Fruit fly (Drosophila melanogaster) whole organism, prepupa: Measurements from ENCODE around the gene CG32264.

Experiments used
- Blimp-1 ChIP-seq: fragments of 200-800 bp; sonication (Bioruptor generic); optimal IDR thresholded peaks from 3 replicates; lab custom pipeline; 2017; ENCODE audit warnings: missing biosample characterization, missing genetic modification characterization, mild to moderate bottlenecking, moderate library complexity, missing genetic modification reagents
- CG10631 ChIP-seq: fragments of 200-800 bp; sonication (Bioruptor generic); optimal IDR thresholded peaks from 2 replicates; lab custom pipeline; 2016; ENCODE audit warnings: missing biosample characterization, missing genetic modification characterization
- CG10669 ChIP-seq: fragments of 200-800 bp; sonication (Bioruptor generic); optimal IDR thresholded peaks from 3 replicates; lab custom pipeline; 2018; ENCODE audit warnings: missing biosample characterization, mild to moderate bottlenecking, missing genetic modification characterization, moderate library complexity
- CG11762 ChIP-seq: fragments of 200-800 bp; sonication (Bioruptor generic); optimal IDR thresholded peaks from 3 replicates; lab custom pipeline; 2016; ENCODE audit warnings: missing biosample characterization, missing genetic modification characterization; ENCODE audit not compliant: insufficient read depth
- CG15336 ChIP-seq: fragments of 200-800 bp; sonication (Bioruptor generic); IDR thresholded peaks from 2 replicates; pipeline ENCODE4 v1.3.6; 2022; ENCODE audit warnings: missing biosample characterization, missing genetic modification characterization
- CG1621 ChIP-seq: fragments of 200-800 bp; sonication (Bioruptor generic); optimal IDR thresholded peaks from 3 replicates; lab custom pipeline; 2018; ENCODE audit warnings: missing biosample characterization, mild to moderate bottlenecking, missing genetic modification characterization
- CG16779 ChIP-seq: fragments of 200-800 bp; sonication (Bioruptor generic); optimal IDR thresholded peaks from 3 replicates; lab custom pipeline; 2017; ENCODE audit warnings: missing biosample characterization, mild to moderate bottlenecking, missing genetic modification characterization
- CG3032 ChIP-seq: fragments of 200-800 bp; optimal IDR thresholded peaks from 2 replicates; lab custom pipeline; 2019; ENCODE audit warnings: missing biosample characterization, mild to moderate bottlenecking, missing genetic modification characterization, moderate library complexity
- CG31627 ChIP-seq: fragments of 200-800 bp; sonication (Bioruptor generic); optimal IDR thresholded peaks from 3 replicates; lab custom pipeline; 2016; ENCODE audit warnings: missing biosample characterization, missing genetic modification characterization
- CG32006 ChIP-seq: fragments of 200-800 bp; sonication (Bioruptor generic); optimal IDR thresholded peaks from 3 replicates; lab custom pipeline; 2017; ENCODE audit warnings: missing biosample characterization, mild to moderate bottlenecking, missing genetic modification characterization
- CG34406 ChIP-seq: fragments of 200-800 bp; sonication (Bioruptor generic); optimal IDR thresholded peaks from 3 replicates; lab custom pipeline; 2016; ENCODE audit warnings: missing biosample characterization, missing genetic modification characterization
- CG4318 ChIP-seq: fragments of 200-800 bp; sonication (Bioruptor generic); optimal IDR thresholded peaks from 3 replicates; lab custom pipeline; 2017; ENCODE audit warnings: missing biosample characterization, mild to moderate bottlenecking, missing genetic modification characterization
- CG6163 ChIP-seq: fragments of 200-800 bp; sonication (Bioruptor generic); IDR thresholded peaks from 3 replicates; pipeline ENCODE4 v1.3.6; 2022; ENCODE audit warnings: missing biosample characterization, missing genetic modification characterization
- CG6276 ChIP-seq: fragments of 200-800 bp; sonication (Bioruptor generic); optimal IDR thresholded peaks from 2 replicates; lab custom pipeline; 2017; ENCODE audit warnings: missing biosample characterization, mild to moderate bottlenecking, missing genetic modification characterization
- CG6792 ChIP-seq: fragments of 200-800 bp; sonication (Bioruptor generic); optimal IDR thresholded peaks from 3 replicates; lab custom pipeline; 2016; ENCODE audit warnings: missing biosample characterization, missing genetic modification characterization
- CG8119 ChIP-seq: fragments of 200-800 bp; sonication (Bioruptor generic); IDR thresholded peaks from 3 replicates; pipeline ENCODE4 v1.3.6; 2022; ENCODE audit warnings: missing biosample characterization, missing genetic modification characterization
- CG8632 ChIP-seq: fragments of 200-800 bp; sonication (Bioruptor generic); optimal IDR thresholded peaks from 3 replicates; lab custom pipeline; 2016; ENCODE audit warnings: missing biosample characterization, missing genetic modification characterization
- CG9139 ChIP-seq: fragments of 200-800 bp; sonication (Bioruptor generic); optimal IDR thresholded peaks from 3 replicates; lab custom pipeline; 2017; ENCODE audit warnings: missing biosample characterization, mild to moderate bottlenecking, missing genetic modification characterization
- Eip75B ChIP-seq: fragments of 200-800 bp; sonication (Bioruptor generic); optimal IDR thresholded peaks from 3 replicates; lab custom pipeline; 2016; ENCODE audit warnings: missing biosample characterization, missing genetic modification characterization
- Eip78C ChIP-seq: fragments of 200-800 bp; sonication (Bioruptor generic); peaks from one replicate; lab custom pipeline; 2016; ENCODE audit warnings: missing biosample characterization, missing genetic modification characterization
- Eip93F ChIP-seq: fragments of 200-800 bp; sonication (Bioruptor generic); optimal IDR thresholded peaks from 2 replicates; lab custom pipeline; 2016; ENCODE audit warnings: missing biosample characterization, mild to moderate bottlenecking, missing genetic modification characterization
- Ets96B ChIP-seq: fragments of 200-800 bp; optimal IDR thresholded peaks from 2 replicates; lab custom pipeline; 2019; ENCODE audit warnings: missing biosample characterization, mild to moderate bottlenecking, missing genetic modification characterization, moderate library complexity
- Gug ChIP-seq: fragments of 200-800 bp; sonication (Bioruptor generic); IDR thresholded peaks from 2 replicates; pipeline ENCODE4 v1.3.6; 2022; ENCODE audit warnings: missing biosample characterization, missing genetic modification characterization
- Hr38 ChIP-seq: sonication (Bioruptor generic); optimal IDR thresholded peaks from 2 replicates; lab custom pipeline; 2016; ENCODE audit warnings: missing biosample characterization, missing genetic modification characterization
- Lpt ChIP-seq: fragments of 200-800 bp; sonication (Bioruptor generic); optimal IDR thresholded peaks from 3 replicates; lab custom pipeline; 2016; ENCODE audit warnings: missing biosample characterization, missing genetic modification characterization
- Met ChIP-seq: fragments of 200-800 bp; sonication (Bioruptor generic); optimal IDR thresholded peaks from 3 replicates; lab custom pipeline; 2016; ENCODE audit warnings: missing biosample characterization, missing genetic modification characterization
- OdsH ChIP-seq: fragments of 200-800 bp; sonication (Bioruptor generic); optimal IDR thresholded peaks from 3 replicates; lab custom pipeline; 2016; ENCODE audit warnings: missing biosample characterization, missing genetic modification characterization
- Smox ChIP-seq: fragments of 200-800 bp; sonication (Bioruptor generic); optimal IDR thresholded peaks from 3 replicates; lab custom pipeline; 2016; ENCODE audit warnings: missing biosample characterization, missing genetic modification characterization
- Sox102F ChIP-seq: fragments of 200-800 bp; sonication (Bioruptor generic); optimal IDR thresholded peaks from 2 replicates; lab custom pipeline; 2016; ENCODE audit warnings: missing biosample characterization, mild to moderate bottlenecking, missing genetic modification characterization
- Sox14 ChIP-seq: fragments of 200-800 bp; sonication (Bioruptor generic); optimal IDR thresholded peaks from 3 replicates; lab custom pipeline; 2016; ENCODE audit warnings: missing biosample characterization, missing genetic modification characterization
- Sox15 ChIP-seq: fragments of 200-800 bp; sonication (Bioruptor generic); optimal IDR thresholded peaks from 3 replicates; lab custom pipeline; 2016; ENCODE audit warnings: missing biosample characterization, missing genetic modification characterization
- acj6 ChIP-seq: fragments of 200-800 bp; sonication (Bioruptor generic); optimal IDR thresholded peaks from 3 replicates; lab custom pipeline; 2016; ENCODE audit warnings: missing biosample characterization, missing genetic modification characterization
- cyc ChIP-seq: fragments of 200-800 bp; sonication (Bioruptor generic); optimal IDR thresholded peaks from 3 replicates; lab custom pipeline; 2016; ENCODE audit warnings: missing biosample characterization, missing genetic modification characterization
- dac ChIP-seq: fragments of 200-800 bp; sonication (Bioruptor generic); optimal IDR thresholded peaks from 2 replicates; lab custom pipeline; 2017; ENCODE audit warnings: missing biosample characterization, mild to moderate bottlenecking, missing genetic modification characterization
- dsx ChIP-seq: fragments of 200-800 bp; optimal IDR thresholded peaks from 3 replicates; lab custom pipeline; 2019; ENCODE audit warnings: missing biosample characterization, mild to moderate bottlenecking, missing genetic modification characterization, moderate library complexity; ENCODE audit not compliant: poor library complexity, severe bottlenecking
- eg ChIP-seq: fragments of 200-800 bp; sonication (Bioruptor generic); IDR thresholded peaks from 3 replicates; pipeline ENCODE4 v1.3.6; 2022; ENCODE audit warnings: missing biosample characterization, missing genetic modification characterization
- esn ChIP-seq: fragments of 200-800 bp; sonication (Bioruptor generic); optimal IDR thresholded peaks from 2 replicates; lab custom pipeline; 2016; ENCODE audit warnings: missing biosample characterization, mild to moderate bottlenecking, missing genetic modification characterization, moderate library complexity
- fd59A ChIP-seq: fragments of 200-800 bp; sonication (Bioruptor generic); optimal IDR thresholded peaks from 2 replicates; lab custom pipeline; 2017; ENCODE audit warnings: missing biosample characterization, mild to moderate bottlenecking, missing genetic modification characterization, missing genetic modification reagents
- fd85E ChIP-seq: fragments of 200-800 bp; sonication (Bioruptor generic); optimal IDR thresholded peaks from 3 replicates; lab custom pipeline; 2016; ENCODE audit warnings: missing biosample characterization, missing genetic modification characterization
- fkh ChIP-seq: fragments of 200-800 bp; sonication (Bioruptor generic); optimal IDR thresholded peaks from 3 replicates; lab custom pipeline; 2017; ENCODE audit warnings: missing biosample characterization, mild to moderate bottlenecking, missing genetic modification characterization, moderate library complexity
- lz ChIP-seq: fragments of 200-800 bp; sonication (Bioruptor generic); optimal IDR thresholded peaks from 3 replicates; lab custom pipeline; 2016; ENCODE audit warnings: missing biosample characterization, missing genetic modification characterization
- net ChIP-seq: fragments of 200-800 bp; sonication (Bioruptor generic); optimal IDR thresholded peaks from 3 replicates; lab custom pipeline; 2016; ENCODE audit warnings: missing biosample characterization, missing genetic modification characterization
- salr ChIP-seq, 2 experiments: fragments of 200-800 bp; sonication (Bioruptor generic); optimal IDR thresholded peaks; 3 replicates each; lab custom pipeline; 2016 to 2018; ENCODE audit warnings: missing biosample characterization in 2 of 2, missing genetic modification characterization in 2 of 2, mild to moderate bottlenecking in 1 of 2
- spab ChIP-seq: fragments of 200-800 bp; sonication (Bioruptor generic); optimal IDR thresholded peaks from 2 replicates; lab custom pipeline; 2017; ENCODE audit warnings: missing biosample characterization, mild to moderate bottlenecking, missing genetic modification characterization, missing genetic modification reagents
- ss ChIP-seq, 2 experiments: fragments of 200-800 bp; sonication (Bioruptor generic); optimal IDR thresholded peaks; 2 replicates in 1 of 2; 3 replicates in 1 of 2; lab custom pipeline; 2017 to 2018; ENCODE audit warnings: mild to moderate bottlenecking in 2 of 2, missing biosample characterization in 2 of 2, missing genetic modification characterization in 2 of 2, moderate library complexity in 1 of 2
- svp ChIP-seq: fragments of 200-800 bp; sonication (Bioruptor generic); peaks from one replicate; lab custom pipeline; 2016; ENCODE audit warnings: missing biosample characterization, missing genetic modification characterization
- topi ChIP-seq: fragments of 200-800 bp; sonication (Bioruptor generic); optimal IDR thresholded peaks from 3 replicates; lab custom pipeline; 2016; ENCODE audit warnings: missing biosample characterization, missing genetic modification characterization

CG32264 gene

dm6 chr3L:3785688-3786087, 20.6 kb downstream of the CG32264 start (continued):
- TF ChIP-seq spab (GFP tag; lab: Kevin White, UChicago) (no peak), CG34406 (GFP tag; lab: Kevin White, UChicago) (no peak), CG15336 (no peak), topi (GFP tag; lab: Kevin White, UChicago) (peak; percentile 22), CG10631 (GFP tag; lab: Kevin White, UChicago) (peak; percentile 32), CG3032 (tag; lab: Kevin White, UChicago) (no peak), ss (GFP tag; optimal IDR thresholded peaks at IDR 0.05; lab: Kevin White, UChicago) (no peak), CG8632 (no peak), CG11762 (GFP tag; lab: Kevin White, UChicago) (no peak), Sox14 (GFP tag; lab: Kevin White, UChicago) (peak; percentile 41), Blimp-1 (GFP tag; lab: Kevin White, UChicago) (no peak), Eip93F (GFP tag; lab: Kevin White, UChicago) (no peak)

DNA sequence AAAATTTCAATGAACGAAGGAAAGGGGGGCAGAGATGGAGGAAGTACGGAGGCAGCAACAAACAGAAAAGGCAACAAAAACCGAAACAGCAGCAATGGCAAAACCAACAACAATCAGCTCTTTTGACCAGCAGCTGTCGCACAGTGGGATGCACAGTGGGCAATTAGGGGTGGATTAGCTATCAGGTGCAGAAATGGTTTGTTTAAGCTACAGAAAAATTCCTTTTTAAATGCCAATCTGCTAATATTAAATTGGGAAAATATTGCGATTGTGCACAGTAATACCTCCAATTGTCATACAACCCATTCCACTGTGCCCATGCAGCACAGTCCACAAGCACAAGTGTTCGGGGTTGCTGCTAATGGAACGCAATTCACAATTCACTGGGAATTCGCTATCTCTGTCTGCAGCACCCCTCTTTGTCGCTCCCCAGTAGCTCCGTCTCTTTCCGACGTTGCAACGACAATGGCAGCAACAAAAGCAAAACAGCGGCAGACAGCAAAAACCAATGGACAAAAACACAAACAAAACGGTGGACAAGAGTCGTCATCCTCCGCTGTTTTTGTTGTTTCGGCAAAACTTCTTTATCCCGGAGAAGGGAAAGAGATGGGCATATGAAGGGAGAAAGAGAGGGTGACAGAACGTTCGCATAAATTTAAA, 21.1 kb downstream of the CG32264 start:
- peak; percentile 97 for TF ChIP-seq Eip93F (GFP tag; lab: Kevin White, UChicago)
- TF ChIP-seq fd59A (GFP tag; lab: Kevin White, UChicago): peak; percentile 97
- TF ChIP-seq svp: peak; percentile 100
- peak; percentile 99 for TF ChIP-seq acj6 (GFP tag; lab: Kevin White, UChicago)
- peak; percentile 99 for TF ChIP-seq OdsH (GFP tag; lab: Kevin White, UChicago)
- TF ChIP-seq Met (GFP tag; lab: Kevin White, UChicago): peak; percentile 99
- peak; percentile 99 for TF ChIP-seq CG1621 (tag; lab: Kevin White, UChicago)
- TF ChIP-seq Eip75B (GFP tag; lab: Kevin White, UChicago): peak; percentile 99
- peak; percentile 99 for TF ChIP-seq net (GFP tag; lab: Kevin White, UChicago)
- TF ChIP-seq Sox15: peak; percentile 99
- TF ChIP-seq Hr38 (GFP tag; lab: Kevin White, UChicago): peak; percentile 97
- TF ChIP-seq CG10669 (GFP tag; lab: Kevin White, UChicago): peak; percentile 95
- peak; percentile 92 for TF ChIP-seq fd85E (GFP tag; lab: Kevin White, UChicago)
- peak; percentile 83 for TF ChIP-seq Blimp-1 (GFP tag; lab: Kevin White, UChicago)
- peak; percentile 98 for TF ChIP-seq dac (GFP tag; lab: Kevin White, UChicago)
- TF ChIP-seq eg (GFP tag; lab: Robert Waterston, UW): peak; percentile 99
- TF ChIP-seq CG6163 (GFP tag; lab: Robert Waterston, UW): peak; percentile 99
- TF ChIP-seq CG11762 (GFP tag; lab: Kevin White, UChicago): peak; percentile 97
- TF ChIP-seq dsx (GFP tag; lab: Kevin White, UChicago): peak; percentile 96
- TF ChIP-seq CG32006 (GFP tag; lab: Kevin White, UChicago): peak; percentile 99
- peak; percentile 100 for TF ChIP-seq Eip78C (GFP tag; lab: Kevin White, UChicago)
- peak; percentile 99 for TF ChIP-seq Sox102F
- peak; percentile 95 for TF ChIP-seq spab (GFP tag; lab: Kevin White, UChicago)
- TF ChIP-seq fkh: peak; percentile 18
- TF ChIP-seq salr (GFP tag; optimal IDR thresholded peaks at IDR 0.05; lab: Kevin White, UChicago): peak; percentile 96 to 98
- TF ChIP-seq CG31627 (GFP tag; lab: Kevin White, UChicago): peak; percentile 99
- TF ChIP-seq CG9139 (GFP tag; lab: Kevin White, UChicago): peak; percentile 90
- TF ChIP-seq CG6792: peak; percentile 99
- TF ChIP-seq CG34406 (GFP tag; lab: Kevin White, UChicago): peak; percentile 99
- TF ChIP-seq CG16779 (tag; lab: Kevin White, UChicago): peak; percentile 96
- peak; percentile 99 for TF ChIP-seq CG8119
- TF ChIP-seq Gug (GFP tag; lab: Robert Waterston, UW): peak; percentile 98
- TF ChIP-seq CG10631 (GFP tag; lab: Kevin White, UChicago): peak; percentile 99
- peak; percentile 94 for TF ChIP-seq CG6276 (GFP tag; lab: Kevin White, UChicago)
- peak; percentile 95 for TF ChIP-seq Ets96B (tag; lab: Kevin White, UChicago)
- peak; percentile 99 for TF ChIP-seq Smox (GFP tag; lab: Kevin White, UChicago)
- peak; percentile 99 for TF ChIP-seq esn
- peak; percentile 99 for TF ChIP-seq CG15336
- peak; percentile 98 for TF ChIP-seq cyc (GFP tag; lab: Kevin White, UChicago)
- TF ChIP-seq ss (GFP tag; optimal IDR thresholded peaks at IDR 0.05; lab: Kevin White, UChicago): peak; percentile 88 to 98
- peak; percentile 98 for TF ChIP-seq CG4318 (GFP tag; lab: Kevin White, UChicago)
- TF ChIP-seq Lpt (GFP tag; lab: Kevin White, UChicago): peak; percentile 99
- peak; percentile 99 for TF ChIP-seq lz (GFP tag; lab: Kevin White, UChicago)
